Worm (Caenorhabditis elegans) whole organism, midembryonic: ENCODE results near the gene T05A8.2.

Source experiments
- T22C8.4 ChIP-seq: fragments of 200-800 bp; sonication (Bioruptor generic); IDR thresholded peaks from 2 replicates; pipeline ENCODE4 v1.3.6; 2022; ENCODE audit warnings: missing genetic modification characterization, missing compliant biosample characterization
- flt-1 ChIP-seq: fragments of 200-800 bp; sonication (Bioruptor generic); IDR thresholded peaks from 2 replicates; pipeline ENCODE4 v1.3.6; 2022; ENCODE audit warnings: missing genetic modification characterization, missing compliant biosample characterization
- klf-2 ChIP-seq: fragments of 200-800 bp; sonication (Bioruptor generic); conservative IDR thresholded peaks from 2 replicates; pipeline ENCODE4 v1.3.6; 2022; ENCODE audit warnings: missing genetic modification reagents, missing genetic modification characterization, missing compliant biosample characterization
- med-1 ChIP-seq: sonication (generic microtip); optimal IDR thresholded peaks from 2 replicates; lab custom pipeline; 2017; ENCODE audit warnings: missing genetic modification characterization, mild to moderate bottlenecking, missing compliant biosample characterization, antibody characterized with exemption, missing genetic modification reagents; ENCODE audit not compliant: insufficient read depth
- ref-1 ChIP-seq: fragments of 200-800 bp; sonication (Bioruptor generic); conservative IDR thresholded peaks from 2 replicates; pipeline ENCODE4 v1.3.6; 2022; ENCODE audit warnings: missing genetic modification reagents, missing genetic modification characterization, missing compliant biosample characterization
- tab-1 ChIP-seq: fragments of 200-800 bp; sonication (Bioruptor generic); IDR thresholded peaks from 2 replicates; pipeline ENCODE4 v1.3.6; 2022; ENCODE audit warnings: missing genetic modification characterization, missing compliant biosample characterization
- ztf-23 ChIP-seq: fragments of 200-800 bp; sonication (Bioruptor generic); IDR thresholded peaks from 2 replicates; pipeline ENCODE4 v1.3.6; 2022; ENCODE audit warnings: missing genetic modification reagents, missing genetic modification characterization, missing compliant biosample characterization

DNA sequence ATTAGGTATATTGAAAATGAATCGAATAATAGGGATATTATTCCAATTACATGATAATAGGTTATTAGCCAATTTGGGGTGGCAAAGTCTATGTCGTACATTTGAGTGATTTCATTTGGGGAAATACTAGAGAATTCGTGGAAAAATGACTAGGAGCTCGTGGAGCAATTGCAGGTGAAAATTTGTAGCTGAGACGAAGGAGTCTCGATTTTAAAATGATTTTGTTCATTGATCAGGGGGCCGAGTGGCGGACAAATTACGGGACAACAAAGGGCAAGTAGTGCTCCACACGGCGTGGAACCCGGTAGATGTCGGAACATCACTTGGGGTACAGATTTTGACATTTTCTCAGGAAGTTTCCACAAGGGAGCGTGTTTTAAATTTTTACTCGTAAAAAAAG lies 12.4 kb downstream of the T05A8.2 start, which contains the start of gene sri-62:
- TF ChIP-seq ztf-23: no peak
- TF ChIP-seq tab-1 (GFP tag; lab: Robert Waterston, UW): no peak
- no peak for TF ChIP-seq T22C8.4 (GFP tag; lab: Robert Waterston, UW)
- TF ChIP-seq klf-2: no peak
- TF ChIP-seq ref-1: no peak
- TF ChIP-seq med-1: no peak
- no peak for TF ChIP-seq flt-1
